Worm (Caenorhabditis elegans): ENCODE results near the gene F42A9.6.

The F42A9.6 gene

DNA sequence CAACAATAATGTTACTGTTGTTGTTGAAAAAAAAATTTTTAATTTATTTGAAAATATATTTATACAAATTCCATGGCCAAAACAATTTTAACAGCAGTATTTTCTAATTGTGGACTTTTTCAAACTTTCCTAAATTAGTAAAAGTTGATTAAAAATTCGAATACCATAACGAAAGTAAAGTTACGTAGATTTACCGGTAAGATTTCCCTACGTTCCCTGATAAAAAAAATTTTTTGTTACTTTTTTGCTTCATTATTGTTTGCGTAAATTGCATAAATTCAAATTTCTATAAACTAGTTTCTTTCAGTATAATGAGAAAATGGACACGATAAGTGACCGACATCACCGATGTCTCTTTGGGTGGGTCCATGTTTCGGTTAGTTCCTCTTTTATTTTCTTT, at the start of gene F42A9.6:
F42A9.6 (plus strand) TSS at position 301 of the 400 bp plus-strand sequence.
- TF ChIP-seq ztf-23 (GFP tag; IDR thresholded peaks at IDR 0.05) (no peak), klf-2 (GFP tag; conservative IDR thresholded peaks at IDR 0.05) (no peak), tab-1 (GFP tag; IDR thresholded peaks at IDR 0.05) (no peak), med-1 (GFP tag; optimal IDR thresholded peaks at IDR 0.05; ENCODE audit: insufficient read depth) (no peak), flt-1 (GFP tag; IDR thresholded peaks at IDR 0.05) (no peak), ref-1 (GFP tag; conservative IDR thresholded peaks at IDR 0.05) (no peak), T22C8.4 (GFP tag; IDR thresholded peaks at IDR 0.05) (no peak)

ce11 chrIV:8570253-8570652, 38.8 kb upstream of the F42A9.6 start, which contains the start of gene Y59H11AM.4:
TSS of gene Y59H11AM.4 (minus strand) at chrIV:8570353.
- TF ChIP-seq T22C8.4 (GFP tag; IDR thresholded peaks at IDR 0.05): no peak

DNA sequence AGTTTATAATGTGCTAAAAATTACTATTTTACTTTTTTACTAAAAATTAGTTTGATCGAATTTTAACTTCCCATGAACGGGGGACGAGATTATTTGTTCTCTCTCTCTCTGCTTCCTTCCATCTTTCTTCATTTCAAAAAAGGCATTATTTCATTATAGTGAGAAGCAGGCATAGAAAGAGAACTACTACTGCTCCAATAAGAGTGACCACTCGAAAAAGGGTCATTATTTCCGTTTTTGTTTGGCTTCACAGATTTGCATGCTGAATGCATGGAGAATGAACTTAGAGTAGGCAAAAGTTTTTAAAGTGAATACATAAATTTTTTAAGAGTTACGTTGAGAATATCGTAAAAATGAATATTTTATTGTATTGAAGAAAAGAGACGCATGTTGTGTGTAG, 38.3 kb upstream of the F42A9.6 start:
- TF ChIP-seq ztf-23 (GFP tag; IDR thresholded peaks at IDR 0.05): no peak
- no peak for TF ChIP-seq med-1 (GFP tag; optimal IDR thresholded peaks at IDR 0.05; ENCODE audit: insufficient read depth)

- no peak for TF ChIP-seq cog-1 (tag; optimal IDR thresholded peaks at IDR 0.05)
- no peak for TF ChIP-seq klf-2 (GFP tag; conservative IDR thresholded peaks at IDR 0.05)
- no peak for TF ChIP-seq tab-1 (GFP tag; IDR thresholded peaks at IDR 0.05)
- TF ChIP-seq flt-1 (GFP tag; IDR thresholded peaks at IDR 0.05): no peak
- TF ChIP-seq ref-1 (GFP tag; conservative IDR thresholded peaks at IDR 0.05): no peak
- no peak for TF ChIP-seq ztf-29 (GFP tag; IDR thresholded peaks at IDR 0.05)
- TF ChIP-seq ztf-23 (GFP tag; IDR thresholded peaks at IDR 0.05): no peak
Measured at ce11 chrIV:8571138-8571537, 37.9 kb upstream of the F42A9.6 start, which contains the start of gene Y59H11AM.1. TSS of gene Y59H11AM.1 (plus strand) at chrIV:8571438.

- TF ChIP-seq tab-1 (GFP tag; IDR thresholded peaks at IDR 0.05) (no peak), ztf-29 (GFP tag; IDR thresholded peaks at IDR 0.05) (no peak), T22C8.4 (GFP tag; IDR thresholded peaks at IDR 0.05) (no peak), ztf-23 (GFP tag; IDR thresholded peaks at IDR 0.05) (no peak), flt-1 (GFP tag; IDR thresholded peaks at IDR 0.05) (no peak), med-1 (GFP tag; optimal IDR thresholded peaks at IDR 0.05; ENCODE audit: insufficient read depth) (no peak), klf-2 (GFP tag; conservative IDR thresholded peaks at IDR 0.05) (no peak), ref-1 (GFP tag; conservative IDR thresholded peaks at IDR 0.05) (no peak), cog-1 (tag; optimal IDR thresholded peaks at IDR 0.05) (no peak)
Measured at ce11 chrIV:8585076-8586033, 23.7 kb upstream of the F42A9.6 start, which contains the start of gene catp-7. TSS of gene catp-7 (plus strand) at chrIV:8585983.

- TF ChIP-seq T22C8.4 (GFP tag; IDR thresholded peaks at IDR 0.05) (no peak), ref-1 (GFP tag; conservative IDR thresholded peaks at IDR 0.05) (no peak), ztf-29 (GFP tag; IDR thresholded peaks at IDR 0.05) (no peak), ztf-23 (GFP tag; IDR thresholded peaks at IDR 0.05) (no peak)
Measured at ce11 chrIV:8587057-8587456, 22.0 kb upstream of the F42A9.6 start.

ce11 chrIV:8587605-8588004, 21.4 kb upstream of the F42A9.6 start:
- TF ChIP-seq klf-2 (GFP tag; conservative IDR thresholded peaks at IDR 0.05): no peak
- TF ChIP-seq med-1 (GFP tag; optimal IDR thresholded peaks at IDR 0.05; ENCODE audit: insufficient read depth): no peak
- no peak for TF ChIP-seq tab-1 (GFP tag; IDR thresholded peaks at IDR 0.05)
- TF ChIP-seq cog-1 (tag; optimal IDR thresholded peaks at IDR 0.05): no peak
- TF ChIP-seq flt-1 (GFP tag; IDR thresholded peaks at IDR 0.05): no peak
- no peak for TF ChIP-seq ztf-29 (GFP tag; IDR thresholded peaks at IDR 0.05)
- no peak for TF ChIP-seq ref-1 (GFP tag; conservative IDR thresholded peaks at IDR 0.05)
- no peak for TF ChIP-seq ztf-23 (GFP tag; IDR thresholded peaks at IDR 0.05)
- TF ChIP-seq T22C8.4 (GFP tag; IDR thresholded peaks at IDR 0.05): no peak

ce11 chrIV:8595317-8595716, 13.7 kb upstream of the F42A9.6 start, which contains the start of gene Y59H11AR.3:
TSS of gene Y59H11AR.3 (minus strand) at chrIV:8595417.
- no peak for TF ChIP-seq ref-1 (GFP tag; conservative IDR thresholded peaks at IDR 0.05)
- no peak for TF ChIP-seq cog-1 (tag; optimal IDR thresholded peaks at IDR 0.05)
- no peak for TF ChIP-seq tab-1 (GFP tag; IDR thresholded peaks at IDR 0.05)

DNA sequence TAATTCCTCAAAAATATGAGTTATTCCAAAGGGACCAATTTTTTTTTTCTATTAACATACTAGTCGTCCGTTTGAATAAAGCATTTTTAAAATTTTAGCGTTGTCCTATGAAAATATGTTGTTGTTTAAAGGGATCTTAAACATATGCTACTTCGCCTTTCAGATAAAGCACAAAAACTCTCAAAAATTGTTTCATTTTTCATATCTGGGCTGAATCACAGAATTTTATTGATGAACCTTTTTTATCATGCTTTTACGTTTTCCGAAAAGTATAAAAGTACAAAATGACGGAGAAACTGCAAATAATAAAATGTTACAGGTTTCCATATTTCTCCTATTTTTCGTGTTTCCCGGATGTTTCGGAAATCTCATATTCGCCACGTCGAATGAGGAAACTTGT, 13.3 kb upstream of the F42A9.6 start, which contains the start of gene clec-181:
clec-181 (plus strand) TSS at position 301 of the 400 bp plus-strand sequence.
- no peak for TF ChIP-seq ztf-23 (GFP tag; IDR thresholded peaks at IDR 0.05)
- TF ChIP-seq T22C8.4 (GFP tag; IDR thresholded peaks at IDR 0.05): no peak
- TF ChIP-seq tab-1 (GFP tag; IDR thresholded peaks at IDR 0.05): no peak
- TF ChIP-seq ztf-29 (GFP tag; IDR thresholded peaks at IDR 0.05): no peak
- TF ChIP-seq med-1 (GFP tag; optimal IDR thresholded peaks at IDR 0.05; ENCODE audit: insufficient read depth): no peak
- no peak for TF ChIP-seq flt-1 (GFP tag; IDR thresholded peaks at IDR 0.05)
- no peak for TF ChIP-seq ref-1 (GFP tag; conservative IDR thresholded peaks at IDR 0.05)
- no peak for TF ChIP-seq cog-1 (tag; optimal IDR thresholded peaks at IDR 0.05)

ce11 chrIV:8597504-8597903, 11.5 kb upstream of the F42A9.6 start:
- TF ChIP-seq ztf-29 (GFP tag; IDR thresholded peaks at IDR 0.05) (no peak), ztf-23 (GFP tag; IDR thresholded peaks at IDR 0.05) (no peak)
